Worm (Caenorhabditis elegans): ENCODE data around the gene Y97E10AR.2.

The Y97E10AR.2 gene

ce11 chrV:7985860-7986259 lies 10.1 kb upstream of the Y97E10AR.2 start, which contains the start of gene Y97E10AL.1:
Gene Y97E10AL.1 (plus strand): TSS chrV:7986160.
- TF ChIP-seq F55B11.4 (tag; optimal IDR thresholded peaks at IDR 0.05; ENCODE audit: borderline replicate concordance, insufficient read depth) (no peak), snpc-3.4 (tag; optimal IDR thresholded peaks at IDR 0.05) (no peak), K12H6.12 (tag; optimal IDR thresholded peaks at IDR 0.05) (no peak), nhr-27 (tag; optimal IDR thresholded peaks at IDR 0.05) (no peak), C17E4.6 (GFP tag; IDR thresholded peaks at IDR 0.05) (no peak), tlf-1 (GFP tag; optimal IDR thresholded peaks at IDR 0.05) (no peak), madf-3 (GFP tag; IDR thresholded peaks at IDR 0.05) (no peak), K11D2.4 (GFP tag; IDR thresholded peaks at IDR 0.05) (no peak), let-607 (tag; optimal IDR thresholded peaks at IDR 0.05) (no peak), snpc-1.1 (tag; optimal IDR thresholded peaks at IDR 0.05; ENCODE audit: insufficient read depth) (no peak), mxl-1 (tag; optimal IDR thresholded peaks at IDR 0.05) (no peak), gei-17 (GFP tag; optimal IDR thresholded peaks at IDR 0.05) (no peak), snpc-1.3 (tag; optimal IDR thresholded peaks at IDR 0.05; ENCODE audit: insufficient read depth) (no peak), dpl-1 (GFP tag; optimal IDR thresholded peaks at IDR 0.05) (no peak), mcd-1 (GFP tag; IDR thresholded peaks at IDR 0.05) (no peak), ceh-91 (GFP tag; IDR thresholded peaks at IDR 0.05) (no peak), hmg-1.2 (GFP tag; IDR thresholded peaks at IDR 0.05) (no peak), sptf-2 (GFP tag; optimal IDR thresholded peaks at IDR 0.05) (no peak)

ce11 chrV:7994570-7994969 lies 1.4 kb upstream of the Y97E10AR.2 start, which contains the start of gene ceh-76:
Gene ceh-76 (minus strand): TSS chrV:7994670.
- TF ChIP-seq attf-5 (GFP tag; optimal IDR thresholded peaks at IDR 0.05) (no peak), ceh-91 (GFP tag; IDR thresholded peaks at IDR 0.05) (no peak), ceh-100 (GFP tag; IDR thresholded peaks at IDR 0.05) (no peak), F55B11.4 (tag; optimal IDR thresholded peaks at IDR 0.05; ENCODE audit: borderline replicate concordance, insufficient read depth) (no peak), lin-26 (GFP tag; IDR thresholded peaks at IDR 0.05) (no peak), efl-1 (GFP tag; optimal IDR thresholded peaks at IDR 0.05) (no peak), repo-1 (tag; optimal IDR thresholded peaks at IDR 0.05) (no peak), lin-35 (GFP tag; optimal IDR thresholded peaks at IDR 0.05) (no peak), mes-4 (tag; optimal IDR thresholded peaks at IDR 0.05) (no peak), zim-3 (tag; optimal IDR thresholded peaks at IDR 0.05) (no peak), bed-1 (GFP tag; IDR thresholded peaks at IDR 0.05) (no peak), F33H1.4 (GFP tag; IDR thresholded peaks at IDR 0.05) (no peak), ceh-58 (GFP tag; IDR thresholded peaks at IDR 0.05) (no peak), F49E8.2 (tag; optimal IDR thresholded peaks at IDR 0.05; ENCODE audit: insufficient read depth) (no peak), nfya-1 (tag; optimal IDR thresholded peaks at IDR 0.05; ENCODE audit: borderline replicate concordance, insufficient read depth) (no peak), madf-6 (GFP tag; IDR thresholded peaks at IDR 0.05) (no peak), Y95B8A.8 (GFP tag; IDR thresholded peaks at IDR 0.05) (no peak)

ce11 chrV:7995165-7995564 lies 813 bp upstream of the Y97E10AR.2 start:
- no peak for TF ChIP-seq ekl-4 (GFP tag; IDR thresholded peaks at IDR 0.05)
- no peak for TF ChIP-seq rpc-1 (optimal IDR thresholded peaks at IDR 0.05)
- TF ChIP-seq rpc-1 (tag; optimal IDR thresholded peaks at IDR 0.05) = no peak
- no peak for TF ChIP-seq pha-4 (tag; optimal IDR thresholded peaks at IDR 0.05)
- no peak for TF ChIP-seq sea-2 (GFP tag; IDR thresholded peaks at IDR 0.05)
- no peak for TF ChIP-seq ZK185.1 (tag; optimal IDR thresholded peaks at IDR 0.05; ENCODE audit: poor library complexity, severe bottlenecking)
- TF ChIP-seq attf-5 (GFP tag; optimal IDR thresholded peaks at IDR 0.05) = no peak
- TF ChIP-seq madf-10 (tag; optimal IDR thresholded peaks at IDR 0.05) = no peak
- no peak for TF ChIP-seq nhr-179 (tag; optimal IDR thresholded peaks at IDR 0.05)
- no peak for TF ChIP-seq sdz-38 (tag; optimal IDR thresholded peaks at IDR 0.05)
- no peak for TF ChIP-seq lin-40 (tag; optimal IDR thresholded peaks at IDR 0.05)
- no peak for TF ChIP-seq snpc-3.4 (tag; optimal IDR thresholded peaks at IDR 0.05)
- no peak for TF ChIP-seq repo-1 (tag; optimal IDR thresholded peaks at IDR 0.05)
- no peak for TF ChIP-seq nhr-120 (GFP tag; IDR thresholded peaks at IDR 0.05)
